Fruit fly (Drosophila melanogaster) whole organism, prepupa: Measurements from ENCODE around the gene CG33339.

Source experiments
- CG11294 ChIP-seq: fragments of 200-800 bp; sonication (Bioruptor generic); IDR thresholded peaks from 2 replicates; pipeline ENCODE4 v1.3.6; 2022; ENCODE audit warnings: missing biosample characterization, missing genetic modification characterization
- CG11902 ChIP-seq: fragments of 200-800 bp; sonication (Bioruptor generic); optimal IDR thresholded peaks from 3 replicates; lab custom pipeline; 2016; ENCODE audit warnings: missing biosample characterization, missing genetic modification characterization
- CG15336 ChIP-seq: fragments of 200-800 bp; sonication (Bioruptor generic); IDR thresholded peaks from 2 replicates; pipeline ENCODE4 v1.3.6; 2022; ENCODE audit warnings: missing biosample characterization, missing genetic modification characterization
- CG16779 ChIP-seq: fragments of 200-800 bp; sonication (Bioruptor generic); optimal IDR thresholded peaks from 3 replicates; lab custom pipeline; 2017; ENCODE audit warnings: missing biosample characterization, mild to moderate bottlenecking, missing genetic modification characterization
- CG34406 ChIP-seq: fragments of 200-800 bp; sonication (Bioruptor generic); optimal IDR thresholded peaks from 3 replicates; lab custom pipeline; 2016; ENCODE audit warnings: missing biosample characterization, missing genetic modification characterization
- CG6276 ChIP-seq: fragments of 200-800 bp; sonication (Bioruptor generic); optimal IDR thresholded peaks from 2 replicates; lab custom pipeline; 2017; ENCODE audit warnings: missing biosample characterization, mild to moderate bottlenecking, missing genetic modification characterization
- CG9139 ChIP-seq: fragments of 200-800 bp; sonication (Bioruptor generic); optimal IDR thresholded peaks from 3 replicates; lab custom pipeline; 2017; ENCODE audit warnings: missing biosample characterization, mild to moderate bottlenecking, missing genetic modification characterization
- Eip93F ChIP-seq: fragments of 200-800 bp; sonication (Bioruptor generic); optimal IDR thresholded peaks from 2 replicates; lab custom pipeline; 2016; ENCODE audit warnings: missing biosample characterization, mild to moderate bottlenecking, missing genetic modification characterization
- Gug ChIP-seq: fragments of 200-800 bp; sonication (Bioruptor generic); IDR thresholded peaks from 2 replicates; pipeline ENCODE4 v1.3.6; 2022; ENCODE audit warnings: missing biosample characterization, missing genetic modification characterization
- Sox15 ChIP-seq: fragments of 200-800 bp; sonication (Bioruptor generic); optimal IDR thresholded peaks from 3 replicates; lab custom pipeline; 2016; ENCODE audit warnings: missing biosample characterization, missing genetic modification characterization
- achi ChIP-seq: fragments of 200-800 bp; sonication (Bioruptor generic); optimal IDR thresholded peaks from 3 replicates; lab custom pipeline; 2016; ENCODE audit warnings: missing biosample characterization, missing genetic modification characterization
- spab ChIP-seq: fragments of 200-800 bp; sonication (Bioruptor generic); optimal IDR thresholded peaks from 2 replicates; lab custom pipeline; 2017; ENCODE audit warnings: missing biosample characterization, mild to moderate bottlenecking, missing genetic modification characterization, missing genetic modification reagents
- topi ChIP-seq: fragments of 200-800 bp; sonication (Bioruptor generic); optimal IDR thresholded peaks from 3 replicates; lab custom pipeline; 2016; ENCODE audit warnings: missing biosample characterization, missing genetic modification characterization

DNA sequence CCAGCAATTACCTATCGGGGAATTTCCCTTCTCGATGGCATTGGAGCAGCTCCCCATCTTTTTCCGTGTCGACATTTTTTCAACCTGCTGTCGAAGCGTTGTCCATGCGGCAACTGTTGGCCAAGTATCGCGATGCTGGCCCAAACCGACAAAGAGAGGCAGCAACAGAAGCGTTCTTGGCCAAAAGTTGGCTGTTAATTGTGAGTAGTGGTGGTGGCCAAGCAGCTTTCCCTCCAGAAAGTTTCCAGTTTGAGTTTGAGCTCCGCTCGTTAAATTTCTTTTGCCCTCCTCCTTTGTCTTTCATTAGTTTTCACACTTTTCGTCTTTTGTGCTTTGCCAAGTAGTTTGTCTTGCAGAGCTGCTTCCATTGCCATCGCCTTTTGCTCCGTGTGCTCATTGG lies 11.0 kb downstream of the CG33339 start, which contains the start of gene CG17782:
- no peak for TF ChIP-seq CG9139 (GFP tag; lab: Kevin White, UChicago)
- TF ChIP-seq CG11294 (GFP tag; lab: Robert Waterston, UW) = no peak
- TF ChIP-seq achi (GFP tag; lab: Kevin White, UChicago) = no peak
- no peak for TF ChIP-seq spab (GFP tag; lab: Kevin White, UChicago)
- no peak for TF ChIP-seq CG6276 (GFP tag; lab: Kevin White, UChicago)
- no peak for TF ChIP-seq Gug (GFP tag; lab: Robert Waterston, UW)
- no peak for TF ChIP-seq CG15336 (GFP tag; lab: Robert Waterston, UW)
- no peak for TF ChIP-seq topi (GFP tag; lab: Kevin White, UChicago)
- TF ChIP-seq CG11902 = no peak
- TF ChIP-seq Sox15 (GFP tag; lab: Kevin White, UChicago) = no peak
- no peak for TF ChIP-seq CG34406
- TF ChIP-seq CG16779 (tag; lab: Kevin White, UChicago) = no peak
- no peak for TF ChIP-seq Eip93F (GFP tag; lab: Kevin White, UChicago)
